Worm (Caenorhabditis elegans): Measurements from ENCODE around the gene srh-128.

ce11 chrII:2741405-2741804, 36.3 kb upstream of the srh-128 start:
- TF ChIP-seq mdl-1 (tag; optimal IDR thresholded peaks at IDR 0.05): no peak
- TF ChIP-seq unc-62 (GFP tag; optimal IDR thresholded peaks at IDR 0.05): no peak
- TF ChIP-seq blmp-1 (tag; optimal IDR thresholded peaks at IDR 0.05; ENCODE audit: insufficient read depth): no peak
- no peak for TF ChIP-seq ztf-1 (GFP tag; conservative IDR thresholded peaks at IDR 0.05)
- no peak for TF ChIP-seq lin-13 (GFP tag; optimal IDR thresholded peaks at IDR 0.05)
- no peak for TF ChIP-seq nhr-237 (tag; optimal IDR thresholded peaks at IDR 0.05)
- no peak for TF ChIP-seq fos-1 (tag; optimal IDR thresholded peaks at IDR 0.05)

Data from whole organism, L2 larva.